Worm (Caenorhabditis elegans) whole organism, mixed stage, embryonic: ENCODE measurements around the gene nhr-177.

Experiments
- blmp-1 ChIP-seq: fragments of 150-350 bp; optimal IDR thresholded peaks from 2 replicates; lab custom pipeline; 2014; ENCODE audit warnings: missing biosample characterization, missing genetic modification characterization
- ces-1 ChIP-seq: fragments of 150-350 bp; optimal IDR thresholded peaks from 2 replicates; lab custom pipeline; 2014; ENCODE audit warnings: missing biosample characterization, missing genetic modification reagents, missing genetic modification characterization
- cnd-1 ChIP-seq: fragments of 200-800 bp; sonication (Bioruptor generic); optimal IDR thresholded peaks from 2 replicates; lab custom pipeline; 2018; ENCODE audit warnings: mild to moderate bottlenecking, missing genetic modification characterization, missing compliant biosample characterization
- elt-3 ChIP-seq: fragments of 150-350 bp; optimal IDR thresholded peaks from 2 replicates; lab custom pipeline; 2014; ENCODE audit warnings: missing biosample characterization, missing genetic modification characterization
- lin-13 ChIP-seq: fragments of 150-350 bp; optimal IDR thresholded peaks from 2 replicates; lab custom pipeline; 2014; ENCODE audit warnings: missing biosample characterization, missing genetic modification characterization
- lsy-2 ChIP-seq: fragments of 150-350 bp; optimal IDR thresholded peaks from 2 replicates; lab custom pipeline; 2014; ENCODE audit warnings: missing biosample characterization, missing genetic modification characterization
- nhr-237 ChIP-seq: fragments of 150-350 bp; optimal IDR thresholded peaks from 2 replicates; lab custom pipeline; 2014; ENCODE audit warnings: missing biosample characterization, missing genetic modification characterization
- nhr-28 ChIP-seq: fragments of 150-350 bp; optimal IDR thresholded peaks from 2 replicates; lab custom pipeline; 2014; ENCODE audit warnings: missing biosample characterization, missing genetic modification characterization
- unc-39 ChIP-seq: fragments of 150-350 bp; optimal IDR thresholded peaks from 2 replicates; lab custom pipeline; 2014; ENCODE audit warnings: missing biosample characterization, missing genetic modification characterization
- unc-62 ChIP-seq: fragments of 150-350 bp; optimal IDR thresholded peaks from 2 replicates; lab custom pipeline; 2014; ENCODE audit warnings: missing biosample characterization, missing genetic modification reagents, missing genetic modification characterization

DNA sequence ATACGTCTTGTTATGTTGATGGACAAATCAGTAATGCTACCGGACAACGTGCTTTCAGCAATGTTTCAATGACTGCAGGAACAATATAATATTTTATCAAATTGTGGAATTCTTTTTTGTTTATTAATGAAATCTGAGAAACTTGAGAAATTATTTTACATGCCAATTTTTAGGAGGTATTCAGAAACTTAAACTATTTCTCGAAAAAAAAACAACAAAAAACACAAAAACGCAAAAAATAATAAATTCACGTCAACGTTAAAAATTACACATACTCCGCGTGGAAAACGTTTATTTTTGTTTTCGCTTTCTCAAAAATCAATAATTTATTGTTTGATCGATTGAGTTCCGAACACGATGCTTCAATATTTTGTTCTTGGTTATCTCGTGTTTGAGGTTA is 32.1 kb downstream of the nhr-177 start, which contains the start of gene Y46H3D.1:
- TF ChIP-seq lsy-2 (no peak), unc-62 (no peak), elt-3 (tag; lab: Kevin White, UChicago) (no peak), lin-13 (no peak), nhr-237 (no peak), cnd-1 (tag; lab: Kevin White, UChicago) (no peak), blmp-1 (tag; lab: Kevin White, UChicago) (no peak), ces-1 (GFP tag; lab: Kevin White, UChicago) (no peak), nhr-28 (tag; lab: Kevin White, UChicago) (no peak), unc-39 (tag; lab: Kevin White, UChicago) (no peak)
